Fruit fly (Drosophila melanogaster): ENCODE measurements around the gene Rev1.

Rev1 gene

dm6 chr3L:626498-627369, 27.4 kb upstream of the Rev1 start (continued):
- TF ChIP-seq toy (GFP tag; IDR thresholded peaks at IDR 0.05) (no peak), grau (tag; optimal IDR thresholded peaks at IDR 0.05) (peak; percentile 47), dpn (GFP tag; optimal IDR thresholded peaks at IDR 0.05) (peak; percentile 39 to 40), Awh (GFP tag; IDR thresholded peaks at IDR 0.05) (0 out of 2 replicates have a peak, but pooled peaks have one; percentile 41), Fer1 (GFP tag; optimal IDR thresholded peaks at IDR 0.05) (no peak), Oaz (GFP tag; IDR thresholded peaks at IDR 0.05) (peak; percentile 64; the same call in 1 of the 2 replicates), CG7372 (GFP tag; IDR thresholded peaks at IDR 0.05) (peak; percentile 65), pum (GFP tag; optimal IDR thresholded peaks at IDR 0.05) (peak; percentile 11), ems (GFP tag; optimal IDR thresholded peaks at IDR 0.05) (no peak), CG15011 (GFP tag; optimal IDR thresholded peaks at IDR 0.05) (no peak), lmd (GFP tag; IDR thresholded peaks at IDR 0.05) (peak; percentile 69), Usf (GFP tag; optimal IDR thresholded peaks at IDR 0.05) (peak; percentile 1), CG10274 (GFP tag; optimal IDR thresholded peaks at IDR 0.05) (peak; percentile 23), CG32767 (GFP tag; IDR thresholded peaks at IDR 0.05) (peak; percentile 26; the same call in 1 of the 2 replicates), Asciz (GFP tag; optimal IDR thresholded peaks at IDR 0.05) (no peak), Jarid2 (GFP tag; optimal IDR thresholded peaks at IDR 0.05) (no peak), CG3163 (GFP tag; optimal IDR thresholded peaks at IDR 0.05) (no peak), row (GFP tag; IDR thresholded peaks at IDR 0.05) (peak; percentile 81), gro (GFP tag; optimal IDR thresholded peaks at IDR 0.05) (no peak), tio (GFP tag; optimal IDR thresholded peaks at IDR 0.05) (peak; percentile 51), inv (GFP tag; IDR thresholded peaks at IDR 0.05; ENCODE audit: partially characterized antibody) (no peak), da (GFP tag; optimal IDR thresholded peaks at IDR 0.05) (no peak), Stat92E (GFP tag; optimal IDR thresholded peaks at IDR 0.05) (peak in 1 of 3 experiments; percentile 47), dimm (GFP tag; IDR thresholded peaks at IDR 0.05) (no peak), ttk (GFP tag; IDR thresholded peaks at IDR 0.05) (peak; percentile 64), CG13775 (GFP tag; optimal IDR thresholded peaks at IDR 0.05) (peak; percentile 28), fd96Cb (tag; optimal IDR thresholded peaks at IDR 0.05) (peak; percentile 39), klu (GFP tag; IDR thresholded peaks at IDR 0.05) (no peak), CG9932 (GFP tag; IDR thresholded peaks at IDR 0.05) (peak; percentile 68), dysf (GFP tag; IDR thresholded peaks at IDR 0.05) (peak; percentile 65; the same call in 1 of the 3 replicates), CG8089 (GFP tag; optimal IDR thresholded peaks at IDR 0.05) (no peak), Antp (GFP tag; optimal IDR thresholded peaks at IDR 0.05) (peak; percentile 16), fd3F (GFP tag; optimal IDR thresholded peaks at IDR 0.05) (peak; percentile 5), Hr51 (GFP tag; optimal IDR thresholded peaks at IDR 0.05) (peak; percentile 15 to 37), CG17186 (GFP tag; optimal IDR thresholded peaks at IDR 0.05) (no peak), vfl (GFP tag; optimal IDR thresholded peaks at IDR 0.05) (no peak), CG1603 (tag; optimal IDR thresholded peaks at IDR 0.05) (peak; percentile 48), D (optimal IDR thresholded peaks at IDR 0.05) (no peak), D (GFP tag; optimal IDR thresholded peaks at IDR 0.05) (no peak), CG6175 (GFP tag; IDR thresholded peaks at IDR 0.05) (no peak; the same call in 2 of the 3 replicates), tap (tag; optimal IDR thresholded peaks at IDR 0.05) (no peak), bcd (GFP tag; optimal IDR thresholded peaks at IDR 0.05) (peak; percentile 52), Nf-YA (GFP tag; IDR thresholded peaks at IDR 0.05) (no peak), CG3726 (GFP tag; IDR thresholded peaks at IDR 0.05) (no peak), CG7556 (GFP tag; optimal IDR thresholded peaks at IDR 0.05) (no peak), schlank (tag; optimal IDR thresholded peaks at IDR 0.05) (peak; percentile 27), Vsx1 (GFP tag; optimal IDR thresholded peaks at IDR 0.05) (no peak), fd64A (GFP tag; optimal IDR thresholded peaks at IDR 0.05) (no peak), zf30C (GFP tag; optimal IDR thresholded peaks at IDR 0.05) (peak; percentile 89)
